Worm (Caenorhabditis elegans): ENCODE data around the gene prp-38.

- no peak for TF ChIP-seq skn-1 (tag; optimal IDR thresholded peaks at IDR 0.05)
- TF ChIP-seq grh-1 (GFP tag; IDR thresholded peaks at IDR 0.05), result no peak
- no peak for TF ChIP-seq nhr-11 (tag; optimal IDR thresholded peaks at IDR 0.05)
- TF ChIP-seq hlh-17 (GFP tag; optimal IDR thresholded peaks at IDR 0.05; ENCODE audit: borderline replicate concordance), result no peak
- TF ChIP-seq Y116A8C.19 (tag; optimal IDR thresholded peaks at IDR 0.05; ENCODE audit: borderline replicate concordance), result no peak
- TF ChIP-seq vab-15 (tag; optimal IDR thresholded peaks at IDR 0.05), result no peak
These were observed 32.6 kb downstream of the prp-38 start for ce11 chrV:10773216-10773615.
